Worm (Caenorhabditis elegans) whole organism, L1 larva: ENCODE data around the gene irg-1.
"Not testable (repeated sequence)": the region's sequence is repeated elsewhere in the genome, so short reads cannot be mapped to it uniquely, and the experiment has no call there.

Experiments used
- C04F5.9 ChIP-seq: sonication (generic microtip); optimal IDR thresholded peaks from 2 replicates; lab custom pipeline; 2016; ENCODE audit warnings: missing genetic modification characterization, missing compliant biosample characterization
- elt-2 ChIP-seq: sonication (generic microtip); optimal IDR thresholded peaks from 2 replicates; lab custom pipeline; 2016; ENCODE audit warnings: missing genetic modification characterization, mild to moderate bottlenecking, inconsistent platforms, missing compliant biosample characterization, missing genetic modification reagents
- hlh-17 ChIP-seq: fragments of 200-800 bp; sonication (Bioruptor generic); optimal IDR thresholded peaks from 2 replicates; lab custom pipeline; 2018; ENCODE audit warnings: missing genetic modification characterization, mild to moderate bottlenecking, missing compliant biosample characterization, moderate library complexity, borderline replicate concordance
- isw-1 ChIP-seq: fragments of 200-800 bp; sonication (Bioruptor generic); IDR thresholded peaks from 2 replicates; pipeline ENCODE4 v1.3.6; 2022; ENCODE audit warnings: missing genetic modification characterization, missing compliant biosample characterization
- mdl-1 ChIP-seq, 2 experiments: fragments of 150-350 bp; optimal IDR thresholded peaks; 2 replicates each; lab custom pipeline; 2014 to 2017; ENCODE audit warnings: missing biosample characterization in 2 of 2, missing genetic modification characterization in 2 of 2, inconsistent platforms in 1 of 2
- nhr-11 ChIP-seq: fragments of 150-350 bp; optimal IDR thresholded peaks from 2 replicates; lab custom pipeline; 2014; ENCODE audit warnings: missing biosample characterization, missing genetic modification characterization
- nhr-28 ChIP-seq: fragments of 150-350 bp; optimal IDR thresholded peaks from 2 replicates; lab custom pipeline; 2014; ENCODE audit warnings: missing biosample characterization, missing genetic modification characterization
- pag-3 ChIP-seq: sonication (generic microtip); optimal IDR thresholded peaks from 2 replicates; lab custom pipeline; 2017; ENCODE audit warnings: missing genetic modification characterization, mild to moderate bottlenecking, missing compliant biosample characterization, antibody characterized with exemption, borderline replicate concordance; ENCODE audit not compliant: insufficient read depth
- swsn-7 ChIP-seq: sonication (generic microtip); optimal IDR thresholded peaks from 2 replicates; lab custom pipeline; 2016; ENCODE audit warnings: missing genetic modification characterization, missing compliant biosample characterization

- not testable (repeated sequence) for TF ChIP-seq isw-1 (GFP tag; lab: Robert Waterston, UW); pag-3; C04F5.9; nhr-11 (tag; lab: Kevin White, UChicago); elt-2 (tag; lab: Kevin White, UChicago); swsn-7 (tag; lab: Kevin White, UChicago); hlh-17 (GFP tag; lab: Kevin White, UChicago); nhr-28 (tag; lab: Kevin White, UChicago); mdl-1 (tag; optimal IDR thresholded peaks at IDR 0.05; lab: Kevin White, UChicago)
Measured at ce11 chrV:3564335-3564734, 40.9 kb downstream of the irg-1 start, which contains the start of gene T24A6.17.
